Fruit fly (Drosophila melanogaster): ENCODE measurements around the gene CG34263.

Gene CG34263

dm6 chr3L:224004-224951 is 41.4 kb downstream of the CG34263 start (continued):
- no peak for TF ChIP-seq Poxn (GFP tag; IDR thresholded peaks at IDR 0.05)
- TF ChIP-seq Stat92E (GFP tag; optimal IDR thresholded peaks at IDR 0.05), result peak in 1 of 3 experiments; percentile 10
- peak; percentile 96 for TF ChIP-seq CG10321 (GFP tag; IDR thresholded peaks at IDR 0.05)
- no peak for TF ChIP-seq CG8388 (GFP tag; optimal IDR thresholded peaks at IDR 0.05)
- TF ChIP-seq CG32532 (GFP tag; IDR thresholded peaks at IDR 0.05), result peak; percentile 32; the same call in 1 of the 2 replicates
- no peak for TF ChIP-seq CG8765 (GFP tag; IDR thresholded peaks at IDR 0.05)
- peak; percentile 20 for TF ChIP-seq Sox100B (GFP tag; optimal IDR thresholded peaks at IDR 0.05)
- no peak for TF ChIP-seq CG31388 (GFP tag; optimal IDR thresholded peaks at IDR 0.05)
- peak; percentile 18 for TF ChIP-seq Xrp1 (GFP tag; IDR thresholded peaks at IDR 0.05)
- TF ChIP-seq CG7987 (GFP tag; optimal IDR thresholded peaks at IDR 0.05), result peak; percentile 43
- TF ChIP-seq Awh (GFP tag; IDR thresholded peaks at IDR 0.05), result peak; percentile 32; the same call in 1 of the 2 replicates
- TF ChIP-seq CG34422 (GFP tag; IDR thresholded peaks at IDR 0.05), result peak; percentile 76
- no peak for TF ChIP-seq CG8281 (tag; optimal IDR thresholded peaks at IDR 0.05)
- TF ChIP-seq CG3281 (GFP tag; optimal IDR thresholded peaks at IDR 0.05), result no peak
- no peak for TF ChIP-seq yki (optimal IDR thresholded peaks at IDR 0.05)
- no peak for TF ChIP-seq Mes4 (GFP tag; optimal IDR thresholded peaks at IDR 0.05)
- peak; percentile 15; the same call in 1 of the 2 replicates for TF ChIP-seq ap (GFP tag; IDR thresholded peaks at IDR 0.05)
- TF ChIP-seq CG14441 (GFP tag; IDR thresholded peaks at IDR 0.05), result no peak
- peak; percentile 99 for TF ChIP-seq MESR4 (GFP tag; optimal IDR thresholded peaks at IDR 0.05)
- peak; percentile 19 for TF ChIP-seq NC2α (GFP tag; optimal IDR thresholded peaks at IDR 0.05)
- TF ChIP-seq ken (GFP tag; IDR thresholded peaks at IDR 0.05), result peak; percentile 9; the same call in 2 of the 3 replicates
- TF ChIP-seq CG18619 (GFP tag; optimal IDR thresholded peaks at IDR 0.05), result peak; percentile 52
- peak; percentile 5; the same call in 1 of the 2 replicates for TF ChIP-seq CG11085 (GFP tag; IDR thresholded peaks at IDR 0.05)
- TF ChIP-seq CG6175 (GFP tag; IDR thresholded peaks at IDR 0.05), result peak; percentile 72; the same call in 1 of the 3 replicates
- TF ChIP-seq repo (GFP tag; optimal IDR thresholded peaks at IDR 0.05), result no peak
- peak; percentile 44 for TF ChIP-seq ara (GFP tag; IDR thresholded peaks at IDR 0.05)
- TF ChIP-seq CG14050 (GFP tag; IDR thresholded peaks at IDR 0.05), result no peak; the same call in 2 of the 3 replicates
- no peak for TF ChIP-seq CG8359 (GFP tag; optimal IDR thresholded peaks at IDR 0.05; ENCODE audit: borderline replicate concordance)
- peak; percentile 16 for TF ChIP-seq CG12769 (tag; optimal IDR thresholded peaks at IDR 0.05)
- TF ChIP-seq rib (GFP tag; IDR thresholded peaks at IDR 0.05), result peak; percentile 30
- no peak for TF ChIP-seq mld (GFP tag; IDR thresholded peaks at IDR 0.05; ENCODE audit: partially characterized antibody)
- no peak for TF ChIP-seq Lim3 (GFP tag; IDR thresholded peaks at IDR 0.05)
- TF ChIP-seq CG4328 (GFP tag; optimal IDR thresholded peaks at IDR 0.05), result peak; percentile 17
- TF ChIP-seq emc (GFP tag; optimal IDR thresholded peaks at IDR 0.05), result no peak
- no peak for TF ChIP-seq CG9932 (GFP tag; IDR thresholded peaks at IDR 0.05)
- peak; percentile 57 for TF ChIP-seq MTF-1 (GFP tag; optimal IDR thresholded peaks at IDR 0.05; ENCODE audit: borderline replicate concordance)
- TF ChIP-seq B-H2 (GFP tag; optimal IDR thresholded peaks at IDR 0.05), result no peak
- TF ChIP-seq CG12236 (GFP tag; optimal IDR thresholded peaks at IDR 0.05), result no peak
- TF ChIP-seq slou (GFP tag; optimal IDR thresholded peaks at IDR 0.05), result no peak
- no peak for TF ChIP-seq croc (GFP tag; conservative IDR thresholded peaks at IDR 0.05)
- TF ChIP-seq trem (tag; optimal IDR thresholded peaks at IDR 0.05), result no peak
- peak in 1 of 2 experiments; percentile 11 for TF ChIP-seq insv (GFP tag; optimal IDR thresholded peaks at IDR 0.05)
- no peak for TF ChIP-seq Lhr (GFP tag; optimal IDR thresholded peaks at IDR 0.05)
- TF ChIP-seq CG6813 (GFP tag; optimal IDR thresholded peaks at IDR 0.05), result peak; percentile 40
- no peak for TF ChIP-seq BEAF-32 (GFP tag; optimal IDR thresholded peaks at IDR 0.05)
- peak; percentile 3; the same call in 1 of the 2 replicates for TF ChIP-seq onecut (GFP tag; IDR thresholded peaks at IDR 0.05)
- TF ChIP-seq CG1603 (tag; optimal IDR thresholded peaks at IDR 0.05), result peak; percentile 26
- TF ChIP-seq fd64A (GFP tag; optimal IDR thresholded peaks at IDR 0.05), result peak; percentile 1

Measured in whole organism, embryonic.